Worm (Caenorhabditis elegans) whole organism, young adult: ENCODE data around the gene T05C3.6.

Source experiments
- B0019.2 ChIP-seq: fragments of 200-800 bp; sonication (Bioruptor generic); conservative IDR thresholded peaks from 2 replicates; pipeline ENCODE4 v1.3.6; 2022; ENCODE audit warnings: missing genetic modification reagents, missing genetic modification characterization, missing compliant biosample characterization
- B0035.1 ChIP-seq: sonication (generic microtip); optimal IDR thresholded peaks from 2 replicates; lab custom pipeline; 2016; ENCODE audit warnings: missing genetic modification characterization, mild to moderate bottlenecking, missing compliant biosample characterization, missing genotype, missing genetic modification reagents
- B0261.1 ChIP-seq: sonication (generic microtip); optimal IDR thresholded peaks from 2 replicates; lab custom pipeline; 2016; ENCODE audit warnings: mild to moderate bottlenecking, missing genetic modification characterization, moderate library complexity, missing compliant biosample characterization
- C06A6.2 ChIP-seq: fragments of 200-800 bp; sonication (Bioruptor generic); conservative IDR thresholded peaks from 2 replicates; pipeline ENCODE4 v1.3.6; 2022; ENCODE audit warnings: missing genetic modification characterization, missing compliant biosample characterization
- F49E8.2 ChIP-seq: sonication (generic microtip); optimal IDR thresholded peaks from 3 replicates; lab custom pipeline; 2017; ENCODE audit warnings: missing genetic modification characterization, mild to moderate bottlenecking, missing compliant biosample characterization, antibody characterized with exemption, moderate library complexity; ENCODE audit not compliant: insufficient read depth
- F52B5.7 ChIP-seq: sonication (generic microtip); optimal IDR thresholded peaks from 2 replicates; lab custom pipeline; 2016; ENCODE audit warnings: mild to moderate bottlenecking, missing genetic modification characterization, missing compliant biosample characterization
- F57C9.4 ChIP-seq: sonication (generic microtip); optimal IDR thresholded peaks from 2 replicates; lab custom pipeline; 2017; ENCODE audit warnings: mild to moderate bottlenecking, missing genetic modification characterization, missing compliant biosample characterization
- K11D2.4 ChIP-seq: fragments of 200-800 bp; sonication (Bioruptor generic); IDR thresholded peaks from 2 replicates; pipeline ENCODE4 v1.3.6; 2022; ENCODE audit warnings: missing genetic modification reagents, missing genetic modification characterization, missing compliant biosample characterization
- K12H6.12 ChIP-seq: fragments of 200-800 bp; sonication (Bioruptor generic); optimal IDR thresholded peaks from 2 replicates; lab custom pipeline; 2018; ENCODE audit warnings: mild to moderate bottlenecking, missing genetic modification characterization, missing compliant biosample characterization
- Y53F4B.3 ChIP-seq: fragments of 200-800 bp; sonication (Bioruptor generic); IDR thresholded peaks from 2 replicates; pipeline ENCODE4 v1.3.6; 2022; ENCODE audit warnings: missing genetic modification reagents, missing genetic modification characterization, missing compliant biosample characterization
- akir-1 ChIP-seq: fragments of 200-800 bp; sonication (Bioruptor generic); optimal IDR thresholded peaks from 2 replicates; lab custom pipeline; 2018; ENCODE audit warnings: mild to moderate bottlenecking, missing genetic modification characterization, moderate library complexity, missing compliant biosample characterization
- ama-1 ChIP-seq, 3 experiments: fragments of 150-350 bp in 1 of 3; sonication (generic microtip) in 2 of 3; optimal IDR thresholded peaks; 2 replicates each; lab custom pipeline; 2014 to 2018; ENCODE audit warnings: missing biosample characterization in 2 of 3, missing genetic modification characterization in 2 of 3, missing genetic modification reagents in 2 of 3
- atf-7 ChIP-seq: sonication (generic microtip); optimal IDR thresholded peaks from 2 replicates; lab custom pipeline; 2017; ENCODE audit warnings: mild to moderate bottlenecking, missing genetic modification characterization, missing compliant biosample characterization
- athp-1 ChIP-seq: sonication (generic microtip); optimal IDR thresholded peaks from 2 replicates; lab custom pipeline; 2017; ENCODE audit warnings: mild to moderate bottlenecking, missing genetic modification characterization, missing compliant biosample characterization
- ccch-3 ChIP-seq: fragments of 200-800 bp; sonication (Bioruptor generic); optimal IDR thresholded peaks from 2 replicates; lab custom pipeline; 2018; ENCODE audit warnings: mild to moderate bottlenecking, missing genetic modification characterization, missing compliant biosample characterization
- cebp-1 ChIP-seq, 2 experiments: fragments of 200-800 bp in 1 of 2; sonication (Bioruptor generic) in 1 of 2; sonication (generic microtip) in 1 of 2; IDR thresholded peaks in 1 of 2; optimal IDR thresholded peaks in 1 of 2; 2 replicates each; pipeline versions ENCODE4 v1.3.6 to Lab custom; 2017 to 2022; ENCODE audit warnings: missing compliant biosample characterization in 2 of 2, missing genetic modification characterization in 2 of 2, mild to moderate bottlenecking in 1 of 2, missing genetic modification reagents in 1 of 2, moderate library complexity in 1 of 2
- ceh-40 ChIP-seq: fragments of 200-800 bp; sonication (Bioruptor generic); IDR thresholded peaks from 2 replicates; pipeline ENCODE4 v1.3.6; 2022; ENCODE audit warnings: missing genetic modification characterization, missing compliant biosample characterization
- ceh-91 ChIP-seq: fragments of 200-800 bp; sonication (Bioruptor generic); IDR thresholded peaks from 2 replicates; pipeline ENCODE4 v1.3.6; 2022; ENCODE audit warnings: missing genetic modification reagents, missing genetic modification characterization, missing compliant biosample characterization
- chd-7 ChIP-seq: sonication (generic microtip); optimal IDR thresholded peaks from 2 replicates; lab custom pipeline; 2016; ENCODE audit warnings: mild to moderate bottlenecking, missing genetic modification characterization, moderate library complexity, missing compliant biosample characterization
- die-1 ChIP-seq: sonication (generic microtip); optimal IDR thresholded peaks from 2 replicates; lab custom pipeline; 2016; ENCODE audit warnings: missing genotype, mild to moderate bottlenecking, missing genetic modification characterization, missing compliant biosample characterization
- dpl-1 ChIP-seq: fragments of 150-350 bp; optimal IDR thresholded peaks from 2 replicates; lab custom pipeline; 2014; ENCODE audit warnings: missing biosample characterization, missing genetic modification reagents, missing genetic modification characterization
- ets-4 ChIP-seq: fragments of 200-800 bp; sonication (Bioruptor generic); optimal IDR thresholded peaks from 2 replicates; lab custom pipeline; 2018; ENCODE audit warnings: mild to moderate bottlenecking, missing genetic modification characterization, missing compliant biosample characterization
- him-1 ChIP-seq: sonication (generic microtip); optimal IDR thresholded peaks from 2 replicates; lab custom pipeline; 2016; ENCODE audit warnings: missing genotype, missing genetic modification reagents, missing genetic modification characterization, missing compliant biosample characterization
- hmg-1.2 ChIP-seq: fragments of 200-800 bp; sonication (Bioruptor generic); IDR thresholded peaks from 2 replicates; pipeline ENCODE4 v1.3.6; 2022; ENCODE audit warnings: missing genetic modification reagents, missing genetic modification characterization, missing compliant biosample characterization
- hmg-20 ChIP-seq: fragments of 200-800 bp; sonication (Bioruptor generic); IDR thresholded peaks from 2 replicates; pipeline ENCODE4 v1.3.6; 2022; ENCODE audit warnings: missing genetic modification reagents, missing genetic modification characterization, missing compliant biosample characterization
- hrde-1 ChIP-seq: sonication (generic microtip); optimal IDR thresholded peaks from 2 replicates; lab custom pipeline; 2016; ENCODE audit warnings: missing genetic modification characterization, mild to moderate bottlenecking, missing compliant biosample characterization, moderate library complexity, missing genotype, missing genetic modification reagents, borderline replicate concordance
- hsf-1 ChIP-seq: fragments of 200-800 bp; sonication (Bioruptor generic); IDR thresholded peaks from 2 replicates; pipeline ENCODE4 v1.3.6; 2022; ENCODE audit warnings: missing genetic modification reagents, missing genetic modification characterization, missing compliant biosample characterization
- lin-40 ChIP-seq: sonication (generic microtip); optimal IDR thresholded peaks from 2 replicates; lab custom pipeline; 2016; ENCODE audit warnings: missing genetic modification characterization, mild to moderate bottlenecking, missing compliant biosample characterization, missing genotype, missing genetic modification reagents
- madf-3 ChIP-seq: fragments of 200-800 bp; sonication (Bioruptor generic); IDR thresholded peaks from 2 replicates; pipeline ENCODE4 v1.3.6; 2022; ENCODE audit warnings: missing genetic modification reagents, missing genetic modification characterization, missing compliant biosample characterization
- madf-6 ChIP-seq: fragments of 200-800 bp; sonication (Bioruptor generic); IDR thresholded peaks from 2 replicates; pipeline ENCODE4 v1.3.6; 2022; ENCODE audit warnings: missing genetic modification reagents, missing genetic modification characterization, missing compliant biosample characterization
- mcd-1 ChIP-seq: fragments of 200-800 bp; sonication (Bioruptor generic); IDR thresholded peaks from 2 replicates; pipeline ENCODE4 v1.3.6; 2022; ENCODE audit warnings: missing genetic modification reagents, missing genetic modification characterization, missing compliant biosample characterization
- nhr-80 ChIP-seq: sonication (generic microtip); optimal IDR thresholded peaks from 2 replicates; lab custom pipeline; 2016; ENCODE audit warnings: missing genetic modification characterization, missing compliant biosample characterization
- repo-1 ChIP-seq: sonication (generic microtip); optimal IDR thresholded peaks from 2 replicates; lab custom pipeline; 2017; ENCODE audit warnings: mild to moderate bottlenecking, missing genetic modification characterization, missing compliant biosample characterization
- sea-2 ChIP-seq: fragments of 200-800 bp; sonication (Bioruptor generic); IDR thresholded peaks from 2 replicates; pipeline ENCODE4 v1.3.6; 2022; ENCODE audit warnings: missing genetic modification characterization, missing compliant biosample characterization
- somi-1 ChIP-seq: fragments of 200-800 bp; sonication (Bioruptor generic); optimal IDR thresholded peaks from 2 replicates; lab custom pipeline; 2018; ENCODE audit warnings: mild to moderate bottlenecking, missing genetic modification characterization, missing compliant biosample characterization
- tbp1 ChIP-seq: fragments of 200-800 bp; sonication (Bioruptor generic); optimal IDR thresholded peaks from 2 replicates; lab custom pipeline; 2018; ENCODE audit warnings: mild to moderate bottlenecking, missing genetic modification characterization, missing compliant biosample characterization
- tlf-1 ChIP-seq: fragments of 200-800 bp; sonication (Bioruptor generic); optimal IDR thresholded peaks from 2 replicates; lab custom pipeline; 2018; ENCODE audit warnings: mild to moderate bottlenecking, missing genetic modification characterization, missing compliant biosample characterization
- unc-62 ChIP-seq: fragments of 150-350 bp; optimal IDR thresholded peaks from 2 replicates; lab custom pipeline; 2014; ENCODE audit warnings: missing biosample characterization, missing genetic modification reagents, missing genetic modification characterization
- zfh-2 ChIP-seq: fragments of 200-800 bp; sonication (Bioruptor generic); conservative IDR thresholded peaks from 2 replicates; pipeline ENCODE4 v1.3.6; 2022; ENCODE audit warnings: missing genetic modification reagents, missing genetic modification characterization, missing compliant biosample characterization
- ztf-18 ChIP-seq: sonication (generic microtip); optimal IDR thresholded peaks from 2 replicates; lab custom pipeline; 2016; ENCODE audit warnings: missing genotype, mild to moderate bottlenecking, missing genetic modification characterization, missing compliant biosample characterization
- ztf-25 ChIP-seq: fragments of 200-800 bp; sonication (Bioruptor generic); IDR thresholded peaks from 2 replicates; pipeline ENCODE4 v1.3.6; 2022; ENCODE audit warnings: missing genetic modification reagents, missing genetic modification characterization, missing compliant biosample characterization
- ztf-26 ChIP-seq: sonication (generic microtip); optimal IDR thresholded peaks from 2 replicates; lab custom pipeline; 2017; ENCODE audit warnings: missing genetic modification characterization, missing compliant biosample characterization
- ztf-3 ChIP-seq: fragments of 200-800 bp; sonication (Bioruptor generic); optimal IDR thresholded peaks from 2 replicates; lab custom pipeline; 2018; ENCODE audit warnings: mild to moderate bottlenecking, missing genetic modification characterization, missing compliant biosample characterization

Gene T05C3.6

ce11 chrV:5509134-5509533 lies 18.9 kb downstream of the T05C3.6 start:
- no peak for TF ChIP-seq hmg-1.2 (GFP tag; lab: Robert Waterston, UW)
- TF ChIP-seq ama-1 (optimal IDR thresholded peaks at IDR 0.05; lab: Kevin White, UChicago), result no peak
- TF ChIP-seq ama-1 (GFP tag; optimal IDR thresholded peaks at IDR 0.05; lab: Kevin White, UChicago), result no peak
- TF ChIP-seq madf-3 (GFP tag; lab: Robert Waterston, UW), result no peak
- no peak for TF ChIP-seq atf-7 (tag; lab: Kevin White, UChicago)
- TF ChIP-seq ztf-18 (tag; lab: Kevin White, UChicago), result no peak
- no peak for TF ChIP-seq chd-7 (tag; lab: Kevin White, UChicago)
- no peak for TF ChIP-seq tlf-1 (GFP tag; lab: Kevin White, UChicago)
- no peak for TF ChIP-seq zfh-2 (GFP tag; lab: Robert Waterston, UW)
- TF ChIP-seq B0035.1, result no peak
- no peak for TF ChIP-seq tbp1 (GFP tag; lab: Kevin White, UChicago)
- no peak for TF ChIP-seq lin-40 (tag; lab: Kevin White, UChicago)
- no peak for TF ChIP-seq B0261.1
- no peak for TF ChIP-seq F52B5.7 (tag; lab: Kevin White, UChicago)
- TF ChIP-seq ceh-40 (GFP tag; lab: Robert Waterston, UW), result no peak
- TF ChIP-seq him-1 (tag; lab: Kevin White, UChicago), result no peak
- no peak for TF ChIP-seq ztf-25 (GFP tag; lab: Robert Waterston, UW)
- TF ChIP-seq repo-1, result no peak
- no peak for TF ChIP-seq sea-2 (GFP tag; lab: Robert Waterston, UW)
- TF ChIP-seq, all 124 proteins: peak for 0

ce11 chrV:5509966-5510365 lies 19.7 kb downstream of the T05C3.6 start:
- no peak for TF ChIP-seq ccch-3 (GFP tag; lab: Kevin White, UChicago)
- TF ChIP-seq nhr-80 (tag; lab: Kevin White, UChicago), result peak; percentile 78
- no peak for TF ChIP-seq dpl-1 (GFP tag; lab: Kevin White, UChicago)
- TF ChIP-seq ceh-91 (GFP tag; lab: Robert Waterston, UW), result no peak
- TF ChIP-seq unc-62 (GFP tag; lab: Kevin White, UChicago), result no peak
- TF ChIP-seq ets-4, result no peak
- TF ChIP-seq akir-1 (GFP tag; lab: Kevin White, UChicago), result no peak
- no peak for TF ChIP-seq die-1 (tag; lab: Kevin White, UChicago)
- TF ChIP-seq ztf-26 (tag; lab: Kevin White, UChicago), result no peak
- TF ChIP-seq ama-1 (optimal IDR thresholded peaks at IDR 0.05; lab: Kevin White, UChicago), result no peak
- no peak for TF ChIP-seq ama-1 (GFP tag; optimal IDR thresholded peaks at IDR 0.05; lab: Kevin White, UChicago)
- TF ChIP-seq somi-1 (GFP tag; lab: Kevin White, UChicago), result no peak
- no peak for TF ChIP-seq hsf-1
- TF ChIP-seq ztf-18 (tag; lab: Kevin White, UChicago), result peak; percentile 31
- no peak for TF ChIP-seq Y53F4B.3 (GFP tag; lab: Robert Waterston, UW)

- TF ChIP-seq nhr-80 (tag; lab: Kevin White, UChicago) (peak; percentile 8), ztf-26 (tag; lab: Kevin White, UChicago) (no peak), madf-6 (GFP tag; lab: Robert Waterston, UW) (no peak)
Observed at ce11 chrV:5511720-5512119, 21.5 kb downstream of the T05C3.6 start.

ce11 chrV:5512559-5512958 lies 22.3 kb downstream of the T05C3.6 start:
- no peak for TF ChIP-seq B0035.1
- peak; percentile 86 for TF ChIP-seq nhr-80 (tag; lab: Kevin White, UChicago)
- TF ChIP-seq atf-7 (tag; lab: Kevin White, UChicago), result peak; percentile 49
- no peak for TF ChIP-seq mcd-1
- TF ChIP-seq F49E8.2 (tag; lab: Kevin White, UChicago), result no peak
- no peak for TF ChIP-seq F57C9.4
- TF ChIP-seq cebp-1 (GFP tag; IDR thresholded peaks at IDR 0.05; lab: Robert Waterston, UW), result no peak
- TF ChIP-seq cebp-1 (tag; optimal IDR thresholded peaks at IDR 0.05; lab: Kevin White, UChicago), result peak; percentile 37
- TF ChIP-seq ztf-3 (GFP tag; lab: Kevin White, UChicago), result no peak
- no peak for TF ChIP-seq C06A6.2
- no peak for TF ChIP-seq K11D2.4 (GFP tag; lab: Robert Waterston, UW)
- TF ChIP-seq hrde-1, result no peak
- no peak for TF ChIP-seq athp-1 (tag; lab: Kevin White, UChicago)
- no peak for TF ChIP-seq madf-6 (GFP tag; lab: Robert Waterston, UW)
- TF ChIP-seq ccch-3 (GFP tag; lab: Kevin White, UChicago), result no peak
- TF ChIP-seq ets-4, result peak; percentile 49
- no peak for TF ChIP-seq K12H6.12 (tag; lab: Kevin White, UChicago)
- no peak for TF ChIP-seq hmg-20 (GFP tag; lab: Robert Waterston, UW)
- TF ChIP-seq B0019.2 (GFP tag; lab: Robert Waterston, UW), result no peak
